Fruit fly (Drosophila melanogaster): Measurements from ENCODE around the gene Spn27A.
A peak's percentile ranks its signal among the peaks of the same experiment; 100 is the strongest.

Gene Spn27A

dm6 chr2L:6649085-6649754 lies 23.9 kb downstream of the Spn27A start, which contains the start of the genes CG31635 and Tango1:
TSS of gene CG31635 (minus strand) at chr2L:6649114.
TSS of gene Tango1 (plus strand) at chr2L:6649388.
- TF ChIP-seq pad (GFP tag; optimal IDR thresholded peaks at IDR 0.05), result peak; percentile 9
- TF ChIP-seq toe (GFP tag; optimal IDR thresholded peaks at IDR 0.05), result no peak
- TF ChIP-seq CG14711 (tag; optimal IDR thresholded peaks at IDR 0.05), result peak; percentile 60
- no peak for TF ChIP-seq CG11617 (GFP tag; optimal IDR thresholded peaks at IDR 0.05)
- TF ChIP-seq CG1620 (GFP tag; optimal IDR thresholded peaks at IDR 0.05), result peak; percentile 8
- no peak for TF ChIP-seq kay (GFP tag; ENCODE audit: borderline replicate concordance)
- TF ChIP-seq CG5204 (GFP tag; optimal IDR thresholded peaks at IDR 0.05), result no peak
- TF ChIP-seq tj (GFP tag; optimal IDR thresholded peaks at IDR 0.05), result peak; percentile 98
- TF ChIP-seq Crg-1 (GFP tag; optimal IDR thresholded peaks at IDR 0.05), result no peak
- TF ChIP-seq CG12768 (GFP tag; optimal IDR thresholded peaks at IDR 0.05), result no peak
- TF ChIP-seq ovo (GFP tag; optimal IDR thresholded peaks at IDR 0.05), result no peak
- TF ChIP-seq cic (GFP tag; optimal IDR thresholded peaks at IDR 0.05), result peak; percentile 0
- TF ChIP-seq Hr96 (GFP tag; optimal IDR thresholded peaks at IDR 0.05), result no peak
- peak; percentile 32 for TF ChIP-seq CG7101 (tag; optimal IDR thresholded peaks at IDR 0.05)
- TF ChIP-seq CG33017 (tag; optimal IDR thresholded peaks at IDR 0.05), result no peak
- no peak for TF ChIP-seq Mnt (GFP tag; optimal IDR thresholded peaks at IDR 0.05)
- TF ChIP-seq Clk (GFP tag; optimal IDR thresholded peaks at IDR 0.05), result no peak
- peak; percentile 46 for TF ChIP-seq bab1 (GFP tag; optimal IDR thresholded peaks at IDR 0.05)
- TF ChIP-seq CG7045 (GFP tag; optimal IDR thresholded peaks at IDR 0.05), result peak; percentile 10
- no peak for TF ChIP-seq cnc (optimal IDR thresholded peaks at IDR 0.05)

- TF ChIP-seq Mnt (GFP tag; optimal IDR thresholded peaks at IDR 0.05), result peak; percentile 83
- TF ChIP-seq cic (GFP tag; optimal IDR thresholded peaks at IDR 0.05), result peak; percentile 64
- TF ChIP-seq CG14711 (tag; optimal IDR thresholded peaks at IDR 0.05), result peak; percentile 85
- TF ChIP-seq ovo (GFP tag; optimal IDR thresholded peaks at IDR 0.05), result peak; percentile 88
- TF ChIP-seq CG7101 (tag; optimal IDR thresholded peaks at IDR 0.05), result peak; percentile 92
- no peak for TF ChIP-seq toe (GFP tag; optimal IDR thresholded peaks at IDR 0.05)
- peak; percentile 91 for TF ChIP-seq bab1 (GFP tag; optimal IDR thresholded peaks at IDR 0.05)
- peak; percentile 94 for TF ChIP-seq CG12768 (GFP tag; optimal IDR thresholded peaks at IDR 0.05)
- peak; percentile 93 for TF ChIP-seq CG33017 (tag; optimal IDR thresholded peaks at IDR 0.05)
- no peak for TF ChIP-seq CG5204 (GFP tag; optimal IDR thresholded peaks at IDR 0.05)
- TF ChIP-seq cnc (optimal IDR thresholded peaks at IDR 0.05), result no peak
- peak; percentile 97 for TF ChIP-seq CG7045 (GFP tag; optimal IDR thresholded peaks at IDR 0.05)
- no peak for TF ChIP-seq Hr96 (GFP tag; optimal IDR thresholded peaks at IDR 0.05)
- peak; percentile 88 for TF ChIP-seq Clk (GFP tag; optimal IDR thresholded peaks at IDR 0.05)
- peak; percentile 82 for TF ChIP-seq CG1620 (GFP tag; optimal IDR thresholded peaks at IDR 0.05)
- TF ChIP-seq kay (GFP tag; ENCODE audit: borderline replicate concordance), result no peak
- peak; percentile 91 for TF ChIP-seq Crg-1 (GFP tag; optimal IDR thresholded peaks at IDR 0.05)
- peak; percentile 95 for TF ChIP-seq CG11617 (GFP tag; optimal IDR thresholded peaks at IDR 0.05)
- TF ChIP-seq tj (GFP tag; optimal IDR thresholded peaks at IDR 0.05), result peak; percentile 79
- peak; percentile 78 for TF ChIP-seq pad (GFP tag; optimal IDR thresholded peaks at IDR 0.05)
Observed at dm6 chr2L:6648163-6648628, 25.0 kb downstream of the Spn27A start.

dm6 chr2L:6647103-6647711 lies 25.9 kb downstream of the Spn27A start:
- TF ChIP-seq CG5204 (GFP tag; optimal IDR thresholded peaks at IDR 0.05) (peak; percentile 92), pad (GFP tag; optimal IDR thresholded peaks at IDR 0.05) (peak; percentile 69), CG7101 (tag; optimal IDR thresholded peaks at IDR 0.05) (peak; percentile 95), ovo (GFP tag; optimal IDR thresholded peaks at IDR 0.05) (peak; percentile 88), Clk (GFP tag; optimal IDR thresholded peaks at IDR 0.05) (peak; percentile 82), toe (GFP tag; optimal IDR thresholded peaks at IDR 0.05) (no peak), kay (GFP tag; ENCODE audit: borderline replicate concordance) (peak; percentile 98), Mnt (GFP tag; optimal IDR thresholded peaks at IDR 0.05) (peak; percentile 69), CG14711 (tag; optimal IDR thresholded peaks at IDR 0.05) (peak; percentile 90), cic (GFP tag; optimal IDR thresholded peaks at IDR 0.05) (peak; percentile 84), Crg-1 (GFP tag; optimal IDR thresholded peaks at IDR 0.05) (peak; percentile 79), CG7045 (GFP tag; optimal IDR thresholded peaks at IDR 0.05) (peak; percentile 91), bab1 (GFP tag; optimal IDR thresholded peaks at IDR 0.05) (peak; percentile 86), CG33017 (tag; optimal IDR thresholded peaks at IDR 0.05) (peak; percentile 94), CG11617 (GFP tag; optimal IDR thresholded peaks at IDR 0.05) (peak; percentile 93), tj (GFP tag; optimal IDR thresholded peaks at IDR 0.05) (peak; percentile 82), CG12768 (GFP tag; optimal IDR thresholded peaks at IDR 0.05) (peak; percentile 90), cnc (optimal IDR thresholded peaks at IDR 0.05) (no peak), CG1620 (GFP tag; optimal IDR thresholded peaks at IDR 0.05) (peak; percentile 84), Hr96 (GFP tag; optimal IDR thresholded peaks at IDR 0.05) (peak; percentile 90)

dm6 chr2L:6644421-6645059 lies 28.6 kb downstream of the Spn27A start:
- TF ChIP-seq cic (GFP tag; optimal IDR thresholded peaks at IDR 0.05) (peak; percentile 52), Hr96 (GFP tag; optimal IDR thresholded peaks at IDR 0.05) (no peak), tj (GFP tag; optimal IDR thresholded peaks at IDR 0.05) (peak; percentile 93), Mnt (GFP tag; optimal IDR thresholded peaks at IDR 0.05) (peak; percentile 48), Crg-1 (GFP tag; optimal IDR thresholded peaks at IDR 0.05) (peak; percentile 19), kay (GFP tag; ENCODE audit: borderline replicate concordance) (peak; percentile 99), cnc (optimal IDR thresholded peaks at IDR 0.05) (no peak)

DNA sequence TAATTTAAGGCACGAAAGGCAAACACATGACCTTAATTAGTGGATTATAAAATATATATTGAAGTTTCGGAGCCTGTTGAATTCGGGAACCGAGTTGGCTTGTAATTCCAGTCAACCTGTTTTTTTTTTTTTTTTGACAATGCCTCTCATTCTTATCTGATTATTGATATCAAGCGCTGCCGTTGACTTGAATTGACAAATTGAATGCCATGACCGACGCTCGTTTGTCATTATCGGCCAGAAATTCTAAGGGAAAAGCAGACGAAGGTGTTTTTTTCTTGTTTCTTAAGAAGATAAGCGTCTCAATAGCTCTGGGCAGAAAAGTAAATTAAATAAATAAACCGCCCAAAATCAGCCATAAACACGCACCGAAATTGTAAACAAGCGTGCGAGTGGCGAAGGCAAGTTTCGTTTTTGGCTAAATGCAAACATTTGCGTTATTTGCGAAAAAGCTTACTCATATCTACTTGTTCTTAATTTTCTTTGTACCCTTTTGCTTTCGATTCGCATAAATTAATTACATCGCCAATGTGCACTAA lies 29.9 kb downstream of the Spn27A start:
- no peak for TF ChIP-seq CG12768 (GFP tag; optimal IDR thresholded peaks at IDR 0.05)
- no peak for TF ChIP-seq Clk (GFP tag; optimal IDR thresholded peaks at IDR 0.05)
- TF ChIP-seq bab1 (GFP tag; optimal IDR thresholded peaks at IDR 0.05), result no peak
- peak; percentile 85 for TF ChIP-seq tj (GFP tag; optimal IDR thresholded peaks at IDR 0.05)
- TF ChIP-seq CG7101 (tag; optimal IDR thresholded peaks at IDR 0.05), result no peak
- peak; percentile 7 for TF ChIP-seq Mnt (GFP tag; optimal IDR thresholded peaks at IDR 0.05)
- TF ChIP-seq toe (GFP tag; optimal IDR thresholded peaks at IDR 0.05), result no peak
- TF ChIP-seq CG5204 (GFP tag; optimal IDR thresholded peaks at IDR 0.05), result no peak
- TF ChIP-seq cic (GFP tag; optimal IDR thresholded peaks at IDR 0.05), result no peak
- peak; percentile 4 for TF ChIP-seq Crg-1 (GFP tag; optimal IDR thresholded peaks at IDR 0.05)
- no peak for TF ChIP-seq CG14711 (tag; optimal IDR thresholded peaks at IDR 0.05)
- no peak for TF ChIP-seq Hr96 (GFP tag; optimal IDR thresholded peaks at IDR 0.05)
- TF ChIP-seq kay (GFP tag; ENCODE audit: borderline replicate concordance), result peak; percentile 37
- TF ChIP-seq pad (GFP tag; optimal IDR thresholded peaks at IDR 0.05), result no peak
- no peak for TF ChIP-seq CG11617 (GFP tag; optimal IDR thresholded peaks at IDR 0.05)
- no peak for TF ChIP-seq CG1620 (GFP tag; optimal IDR thresholded peaks at IDR 0.05)
- TF ChIP-seq cnc (optimal IDR thresholded peaks at IDR 0.05), result no peak
- TF ChIP-seq CG33017 (tag; optimal IDR thresholded peaks at IDR 0.05), result no peak
- TF ChIP-seq ovo (GFP tag; optimal IDR thresholded peaks at IDR 0.05), result no peak
